Fruit fly (Drosophila melanogaster) S2 (cell line): ENCODE measurements around the gene CG43182.

Experiments
- CG8478 ChIP-seq: fragments of >200 bp; optimal IDR thresholded peaks from 2 replicates; lab custom pipeline; 2018
- CTCF ChIP-seq, 2 experiments: fragments of >200 bp; optimal IDR thresholded peaks; 2 replicates each; lab custom pipeline; 2018

CG43182 gene

DNA sequence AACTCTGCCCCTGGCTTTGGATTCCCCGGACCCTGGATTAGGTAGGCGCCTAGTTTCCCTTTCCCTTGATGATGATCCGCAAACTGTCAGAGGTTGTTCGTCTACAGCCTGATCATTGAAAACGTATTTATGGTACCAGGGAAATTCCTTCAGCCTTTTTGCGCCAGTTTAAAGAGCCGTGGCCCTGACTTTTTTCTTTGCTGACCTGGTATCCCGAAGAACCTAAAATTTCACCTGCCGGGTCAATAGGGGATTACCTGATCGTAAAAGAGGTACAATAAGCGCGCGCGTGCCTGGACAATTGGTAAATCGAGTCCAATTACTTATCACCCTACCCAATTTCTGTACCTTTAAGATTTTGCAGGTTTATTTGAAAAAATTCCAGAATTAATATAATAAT is 46.9 kb downstream of the CG43182 start:
- no peak for TF ChIP-seq CTCF (optimal IDR thresholded peaks at IDR 0.05; lab: Kevin White, UChicago)
- TF ChIP-seq CG8478, result no peak
